Worm (Caenorhabditis elegans) whole organism, L1 larva: ENCODE measurements around the gene F56C3.9.

ENCODE experiments used
- blmp-1 ChIP-seq: fragments of 150-350 bp; optimal IDR thresholded peaks from 2 replicates; lab custom pipeline; 2014; ENCODE audit warnings: missing biosample characterization, missing genetic modification characterization
- ceh-82 ChIP-seq, 3 experiments: fragments of 150-350 bp in 1 of 3; sonication (generic microtip) in 2 of 3; optimal IDR thresholded peaks; 2 replicates each; lab custom pipeline; 2014 to 2017; ENCODE audit warnings: missing biosample characterization in 3 of 3, missing genetic modification characterization in 3 of 3
- egl-27 ChIP-seq, 2 experiments: fragments of 150-350 bp in 1 of 2; sonication (generic microtip); optimal IDR thresholded peaks; 3 replicates each; lab custom pipeline; 2017 to 2018; ENCODE audit warnings: missing biosample characterization in 2 of 2, missing genetic modification characterization in 2 of 2, missing genetic modification reagents in 2 of 2
- nhr-237 ChIP-seq: fragments of 150-350 bp; optimal IDR thresholded peaks from 2 replicates; lab custom pipeline; 2014; ENCODE audit warnings: missing biosample characterization, missing genetic modification characterization
- vab-15 ChIP-seq: sonication (generic microtip); optimal IDR thresholded peaks from 2 replicates; lab custom pipeline; 2017; ENCODE audit warnings: missing genotype, mild to moderate bottlenecking, missing genetic modification characterization, missing compliant biosample characterization

- TF ChIP-seq blmp-1 (no peak), egl-27 (tag; optimal IDR thresholded peaks at IDR 0.05; lab: Kevin White, UChicago) (no peak), ceh-82 (tag; optimal IDR thresholded peaks at IDR 0.05; lab: Kevin White, UChicago) (no peak), nhr-237 (no peak), vab-15 (no peak)
Observed at ce11 chrX:1360631-1361030, 33.2 kb downstream of the F56C3.9 start, which contains the start of gene F56C3.4.
